Worm (Caenorhabditis elegans) whole organism, young adult: ENCODE data around the gene mct-5.

Source experiments
- ekl-4 ChIP-seq: fragments of 200-800 bp; sonication (Bioruptor generic); IDR thresholded peaks from 2 replicates; pipeline ENCODE4 v1.3.6; 2022; ENCODE audit warnings: missing genetic modification reagents, missing genetic modification characterization, missing compliant biosample characterization
- snpc-1.1 ChIP-seq: sonication (generic microtip); optimal IDR thresholded peaks from 2 replicates; lab custom pipeline; 2017; ENCODE audit warnings: missing genetic modification characterization, mild to moderate bottlenecking, missing compliant biosample characterization, antibody characterized with exemption, moderate library complexity, missing genotype, missing genetic modification reagents; ENCODE audit not compliant: insufficient read depth

- no peak for TF ChIP-seq snpc-1.1 (tag; lab: Kevin White, UChicago)
- no peak for TF ChIP-seq ekl-4 (GFP tag; lab: Robert Waterston, UW)
Measured at ce11 chrII:7148099-7148498, 49.7 kb upstream of the mct-5 start, which contains the start of gene T07F8.1.
